Worm (Caenorhabditis elegans) whole organism, L4 larva: ENCODE data around the gene F54H5.14.
A peak's percentile ranks its signal among the peaks of the same experiment; 100 is the strongest.

Experiments
- D1046.2 ChIP-seq: fragments of 200-800 bp; sonication (Bioruptor generic); IDR thresholded peaks from 2 replicates; pipeline ENCODE4 v1.3.6; 2022; ENCODE audit warnings: missing genetic modification characterization, missing compliant biosample characterization
- T26A8.4 ChIP-seq: fragments of 200-800 bp; sonication (Bioruptor generic); IDR thresholded peaks from 2 replicates; pipeline ENCODE4 v1.3.6; 2022; ENCODE audit warnings: missing genetic modification characterization, missing compliant biosample characterization
- Y5F2A.4 ChIP-seq: fragments of 200-800 bp; sonication (Bioruptor generic); optimal IDR thresholded peaks from 2 replicates; lab custom pipeline; 2018; ENCODE audit warnings: mild to moderate bottlenecking, missing genetic modification characterization, missing compliant biosample characterization
- ZK337.2 ChIP-seq: fragments of 200-800 bp; sonication (Bioruptor generic); IDR thresholded peaks from 2 replicates; pipeline ENCODE4 v1.3.6; 2022; ENCODE audit warnings: missing genetic modification reagents, missing genetic modification characterization, missing compliant biosample characterization
- aha-1 ChIP-seq: fragments of 150-350 bp; peaks from one replicate; lab custom pipeline; 2014; ENCODE audit warnings: missing biosample characterization, missing genetic modification characterization
- aly-2 ChIP-seq: sonication (generic microtip); optimal IDR thresholded peaks from 2 replicates; lab custom pipeline; 2018; ENCODE audit warnings: missing biosample characterization, missing genetic modification characterization
- arid-1 ChIP-seq: fragments of 200-800 bp; sonication (Bioruptor generic); conservative IDR thresholded peaks from 2 replicates; pipeline ENCODE4 v1.3.6; 2022; ENCODE audit warnings: missing genetic modification reagents, missing genetic modification characterization, missing compliant biosample characterization
- attf-4 ChIP-seq: sonication (generic microtip); optimal IDR thresholded peaks from 3 replicates; lab custom pipeline; 2017; ENCODE audit warnings: missing biosample characterization, missing genetic modification characterization
- ces-1 ChIP-seq: fragments of 150-350 bp; sonication (generic microtip); optimal IDR thresholded peaks from 4 replicates; lab custom pipeline; 2014; ENCODE audit warnings: missing biosample characterization, missing genetic modification reagents, missing genetic modification characterization
- daf-16 ChIP-seq, 3 experiments: sonication (generic microtip); optimal IDR thresholded peaks; 2 replicates each; lab custom pipeline; 2016 to 2017; ENCODE audit warnings: missing genetic modification characterization in 3 of 3, missing genetic modification reagents in 3 of 3, mild to moderate bottlenecking in 2 of 3, missing compliant biosample characterization in 2 of 3, missing biosample characterization in 1 of 3, moderate library complexity in 1 of 3
- daf-19 ChIP-seq: fragments of 200-800 bp; sonication (Bioruptor generic); conservative IDR thresholded peaks from 2 replicates; pipeline ENCODE4 v1.3.6; 2022; ENCODE audit warnings: missing genetic modification characterization, missing compliant biosample characterization
- dmd-6 ChIP-seq: fragments of 200-800 bp; sonication (Bioruptor generic); IDR thresholded peaks from 2 replicates; pipeline ENCODE4 v1.3.6; 2022; ENCODE audit warnings: missing genetic modification reagents, missing genetic modification characterization, missing compliant biosample characterization
- dmd-8 ChIP-seq: fragments of 200-800 bp; sonication (Bioruptor generic); IDR thresholded peaks from 2 replicates; pipeline ENCODE4 v1.3.6; 2022; ENCODE audit warnings: missing genetic modification characterization, missing compliant biosample characterization
- dmd-9 ChIP-seq: fragments of 200-800 bp; sonication (Bioruptor generic); IDR thresholded peaks from 2 replicates; pipeline ENCODE4 v1.3.6; 2022; ENCODE audit warnings: missing genetic modification reagents, missing genetic modification characterization, missing compliant biosample characterization
- dpl-1 ChIP-seq: fragments of 150-350 bp; optimal IDR thresholded peaks from 2 replicates; lab custom pipeline; 2014; ENCODE audit warnings: missing biosample characterization, missing genetic modification reagents, missing genetic modification characterization
- dve-1 ChIP-seq: sonication (generic microtip); optimal IDR thresholded peaks from 2 replicates; lab custom pipeline; 2017; ENCODE audit warnings: antibody characterized with exemption, mild to moderate bottlenecking, missing genetic modification characterization, missing compliant biosample characterization; ENCODE audit not compliant: insufficient read depth
- fos-1 ChIP-seq: fragments of 150-350 bp; optimal IDR thresholded peaks from 2 replicates; lab custom pipeline; 2014; ENCODE audit warnings: missing biosample characterization, missing genetic modification characterization
- gei-8 ChIP-seq: fragments of 200-800 bp; sonication (Bioruptor generic); optimal IDR thresholded peaks from 2 replicates; lab custom pipeline; 2018; ENCODE audit warnings: mild to moderate bottlenecking, missing genetic modification characterization, missing compliant biosample characterization
- hif-1 ChIP-seq, 2 experiments: sonication (generic microtip); optimal IDR thresholded peaks; 2 replicates each; lab custom pipeline; 2016 to 2017; ENCODE audit warnings: missing compliant biosample characterization in 2 of 2, missing genetic modification characterization in 2 of 2, missing genetic modification reagents in 2 of 2, missing genotype in 2 of 2, mild to moderate bottlenecking in 1 of 2
- hlh-11 ChIP-seq: fragments of 200-800 bp; sonication (Bioruptor generic); optimal IDR thresholded peaks from 2 replicates; lab custom pipeline; 2018; ENCODE audit warnings: mild to moderate bottlenecking, missing genetic modification characterization, missing compliant biosample characterization
- hlh-30 ChIP-seq: sonication (generic microtip); optimal IDR thresholded peaks from 2 replicates; lab custom pipeline; 2017; ENCODE audit warnings: antibody characterized with exemption, mild to moderate bottlenecking, missing genetic modification characterization, missing compliant biosample characterization; ENCODE audit not compliant: insufficient read depth
- hmg-1.1 ChIP-seq: fragments of 200-800 bp; sonication (Bioruptor generic); IDR thresholded peaks from 2 replicates; pipeline ENCODE4 v1.3.6; 2022; ENCODE audit warnings: missing genetic modification reagents, missing genetic modification characterization, missing compliant biosample characterization
- lin-13 ChIP-seq: fragments of 150-350 bp; optimal IDR thresholded peaks from 2 replicates; lab custom pipeline; 2014; ENCODE audit warnings: missing biosample characterization, missing genetic modification reagents, missing genetic modification characterization
- lin-15B ChIP-seq: fragments of 150-350 bp; sonication (generic microtip); optimal IDR thresholded peaks from 3 replicates; lab custom pipeline; 2014; ENCODE audit warnings: missing biosample characterization, missing genetic modification characterization
- lir-3 ChIP-seq: sonication (generic microtip); optimal IDR thresholded peaks from 2 replicates; lab custom pipeline; 2016; ENCODE audit warnings: mild to moderate bottlenecking, missing genetic modification characterization, missing compliant biosample characterization
- lsy-2 ChIP-seq, 2 experiments: fragments of 150-350 bp in 1 of 2; sonication (generic microtip) in 1 of 2; optimal IDR thresholded peaks; 2 replicates each; lab custom pipeline; 2014 to 2017; ENCODE audit warnings: missing biosample characterization in 2 of 2, missing genetic modification characterization in 2 of 2
- mdl-1 ChIP-seq, 2 experiments: fragments of 150-350 bp in 1 of 2; sonication (generic microtip) in 1 of 2; optimal IDR thresholded peaks; 2 replicates each; lab custom pipeline; 2014 to 2017; ENCODE audit warnings: missing biosample characterization in 2 of 2, missing genetic modification characterization in 2 of 2
- mep-1 ChIP-seq: fragments of 150-350 bp; sonication (generic microtip); optimal IDR thresholded peaks from 3 replicates; lab custom pipeline; 2014; ENCODE audit warnings: missing biosample characterization, missing genetic modification characterization
- mes-2 ChIP-seq: sonication (generic microtip); optimal IDR thresholded peaks from 2 replicates; lab custom pipeline; 2016; ENCODE audit warnings: missing genotype, mild to moderate bottlenecking, missing genetic modification characterization, missing compliant biosample characterization; ENCODE audit not compliant: poor library complexity, severe bottlenecking
- mxl-3 ChIP-seq: fragments of 200-800 bp; sonication (Bioruptor generic); optimal IDR thresholded peaks from 2 replicates; lab custom pipeline; 2018; ENCODE audit warnings: mild to moderate bottlenecking, missing genetic modification characterization, missing compliant biosample characterization
- nhr-102 ChIP-seq: sonication (generic microtip); optimal IDR thresholded peaks from 2 replicates; lab custom pipeline; 2016; ENCODE audit warnings: mild to moderate bottlenecking, missing genetic modification characterization, moderate library complexity, missing compliant biosample characterization
- nhr-28 ChIP-seq: fragments of 150-350 bp; optimal IDR thresholded peaks from 2 replicates; lab custom pipeline; 2014; ENCODE audit warnings: missing biosample characterization, missing genetic modification characterization
- nhr-48 ChIP-seq: sonication (generic microtip); optimal IDR thresholded peaks from 2 replicates; lab custom pipeline; 2016; ENCODE audit warnings: mild to moderate bottlenecking, missing genetic modification characterization, missing compliant biosample characterization
- nhr-6 ChIP-seq: fragments of 150-350 bp; optimal IDR thresholded peaks from 2 replicates; lab custom pipeline; 2014; ENCODE audit warnings: missing biosample characterization, missing genetic modification characterization
- nhr-77 ChIP-seq: fragments of 150-350 bp; optimal IDR thresholded peaks from 2 replicates; lab custom pipeline; 2014; ENCODE audit warnings: missing biosample characterization, missing genetic modification characterization
- pha-4 ChIP-seq, 2 experiments: fragments of 150-350 bp in 1 of 2; fragments of 200-800 bp in 1 of 2; sonication (Bioruptor generic) in 1 of 2; IDR thresholded peaks in 1 of 2; optimal IDR thresholded peaks in 1 of 2; 2 replicates each; pipeline versions ENCODE4 v1.3.6 to Lab custom; 2014 to 2022; ENCODE audit warnings: missing genetic modification characterization in 2 of 2, missing genetic modification reagents in 2 of 2, missing biosample characterization in 1 of 2, missing compliant biosample characterization in 1 of 2
- php-3 ChIP-seq: fragments of 200-800 bp; sonication (Bioruptor generic); IDR thresholded peaks from 2 replicates; pipeline ENCODE4 v1.3.6; 2022; ENCODE audit warnings: missing genetic modification reagents, missing genetic modification characterization, missing compliant biosample characterization
- sdz-12 ChIP-seq: fragments of 200-800 bp; sonication (Bioruptor generic); optimal IDR thresholded peaks from 2 replicates; lab custom pipeline; 2018; ENCODE audit warnings: mild to moderate bottlenecking, missing genetic modification characterization, missing compliant biosample characterization
- snpc-4 ChIP-seq: fragments of 150-350 bp; optimal IDR thresholded peaks from 2 replicates; lab custom pipeline; 2014; ENCODE audit warnings: missing biosample characterization, missing genetic modification characterization
- tra-1 ChIP-seq: fragments of 200-800 bp; sonication (Bioruptor generic); IDR thresholded peaks from 2 replicates; pipeline ENCODE4 v1.3.6; 2022; ENCODE audit warnings: missing genetic modification reagents, missing genetic modification characterization, missing compliant biosample characterization
- zfp-2 ChIP-seq: sonication (generic microtip); optimal IDR thresholded peaks from 2 replicates; lab custom pipeline; 2016; ENCODE audit warnings: mild to moderate bottlenecking, missing genetic modification characterization, missing compliant biosample characterization
- zip-11 ChIP-seq: fragments of 200-800 bp; sonication (Bioruptor generic); IDR thresholded peaks from 2 replicates; pipeline ENCODE4 v1.3.6; 2022; ENCODE audit warnings: missing genetic modification characterization, missing compliant biosample characterization
- ztf-11 ChIP-seq: fragments of 150-350 bp; optimal IDR thresholded peaks from 2 replicates; lab custom pipeline; 2014; ENCODE audit warnings: missing biosample characterization, missing genetic modification characterization
- ztf-7 ChIP-seq: fragments of 150-350 bp; optimal IDR thresholded peaks from 2 replicates; lab custom pipeline; 2014; ENCODE audit warnings: missing biosample characterization, missing genetic modification characterization

F54H5.14 gene

ce11 chrII:6610262-6610661, 14.9 kb downstream of the F54H5.14 start:
- TF ChIP-seq dmd-9 (GFP tag; lab: Robert Waterston, UW) (no peak), T26A8.4 (GFP tag; lab: Robert Waterston, UW) (no peak)

- no peak for TF ChIP-seq D1046.2 (GFP tag; lab: Robert Waterston, UW)
- no peak for TF ChIP-seq daf-16 (GFP tag; optimal IDR thresholded peaks at IDR 0.05; lab: Kevin White, UChicago)
- TF ChIP-seq daf-16 (tag; optimal IDR thresholded peaks at IDR 0.05; lab: Kevin White, UChicago), result no peak
- TF ChIP-seq aly-2 (tag; lab: Kevin White, UChicago), result no peak
- no peak for TF ChIP-seq arid-1 (GFP tag; lab: Robert Waterston, UW)
- TF ChIP-seq lsy-2 (tag; optimal IDR thresholded peaks at IDR 0.05; lab: Kevin White, UChicago), result peak in 1 of 2 experiments; percentile 38
- no peak for TF ChIP-seq ztf-7 (tag; lab: Kevin White, UChicago)
- TF ChIP-seq mes-2 (tag; lab: Kevin White, UChicago), result peak; percentile 46
- no peak for TF ChIP-seq lir-3
- TF ChIP-seq php-3 (GFP tag; lab: Robert Waterston, UW), result no peak
- TF ChIP-seq dpl-1 (GFP tag; lab: Kevin White, UChicago), result peak; percentile 6
- peak; percentile 15 for TF ChIP-seq dve-1 (tag; lab: Kevin White, UChicago)
- TF ChIP-seq hlh-11, result peak; percentile 43
- TF ChIP-seq sdz-12, result no peak
- no peak for TF ChIP-seq pha-4 (GFP tag; IDR thresholded peaks at IDR 0.05; lab: Robert Waterston, UW)
- TF ChIP-seq pha-4 (tag; optimal IDR thresholded peaks at IDR 0.05; lab: Kevin White, UChicago), result no peak
- TF ChIP-seq mxl-3 (GFP tag; lab: Kevin White, UChicago), result peak; percentile 36
- TF ChIP-seq ztf-11, result no peak
- no peak for TF ChIP-seq lin-13 (GFP tag; lab: Kevin White, UChicago)
- no peak for TF ChIP-seq ZK337.2 (GFP tag; lab: Robert Waterston, UW)
- no peak for TF ChIP-seq snpc-4 (tag; lab: Kevin White, UChicago)
- TF ChIP-seq aha-1 (tag; lab: Kevin White, UChicago), result peak; percentile 62
- TF ChIP-seq ces-1 (GFP tag; lab: Kevin White, UChicago), result no peak
- TF ChIP-seq hif-1 (tag; optimal IDR thresholded peaks at IDR 0.05; lab: Kevin White, UChicago), result peak in 1 of 2 experiments; percentile 4
- TF ChIP-seq zip-11 (GFP tag; lab: Robert Waterston, UW), result no peak
- TF ChIP-seq zfp-2, result no peak
- no peak for TF ChIP-seq lin-15B
- TF ChIP-seq attf-4 (tag; lab: Kevin White, UChicago), result no peak
- TF ChIP-seq daf-19 (GFP tag; lab: Robert Waterston, UW), result no peak
- TF ChIP-seq nhr-48 (tag; lab: Kevin White, UChicago), result no peak
- no peak for TF ChIP-seq nhr-102 (tag; lab: Kevin White, UChicago)
- TF ChIP-seq dmd-6 (GFP tag; lab: Robert Waterston, UW), result no peak
- peak; percentile 32 for TF ChIP-seq nhr-28 (tag; lab: Kevin White, UChicago)
- 0 out of 2 replicates have a peak, but pooled peaks have one; percentile 27 for TF ChIP-seq hmg-1.1
- peak in 1 of 2 experiments; percentile 53 for TF ChIP-seq mdl-1 (tag; optimal IDR thresholded peaks at IDR 0.05; lab: Kevin White, UChicago)
- no peak for TF ChIP-seq tra-1
- no peak for TF ChIP-seq nhr-6 (tag; lab: Kevin White, UChicago)
- no peak for TF ChIP-seq nhr-77 (tag; lab: Kevin White, UChicago)
- TF ChIP-seq hlh-30 (tag; lab: Kevin White, UChicago), result peak; percentile 83
- no peak for TF ChIP-seq gei-8 (GFP tag; lab: Kevin White, UChicago)
- no peak for TF ChIP-seq dmd-8 (GFP tag; lab: Robert Waterston, UW)
- TF ChIP-seq mep-1 (tag; lab: Kevin White, UChicago), result peak; percentile 55
- no peak for TF ChIP-seq Y5F2A.4 (GFP tag; lab: Kevin White, UChicago)
- no peak for TF ChIP-seq fos-1 (tag; lab: Kevin White, UChicago)
- TF ChIP-seq, all 104 proteins: peak for 13
These were observed 15.8 kb downstream of the F54H5.14 start, which contains the start of gene epg-5 for ce11 chrII:6609315-6609842. epg-5 (minus strand) TSS chrII:6609365.
